Worm (Caenorhabditis elegans): ENCODE data around the gene srab-26.

Gene srab-26

ce11 chrV:9855920-9856852, 23.1 kb downstream of the srab-26 start:
- TF ChIP-seq aha-1 (tag) (peak; percentile 97), mes-2 (tag; optimal IDR thresholded peaks at IDR 0.05; ENCODE audit: poor library complexity, severe bottlenecking) (peak; percentile 55), tra-1 (GFP tag; IDR thresholded peaks at IDR 0.05) (no peak), spr-3 (GFP tag; optimal IDR thresholded peaks at IDR 0.05) (no peak), hmg-1.1 (GFP tag; IDR thresholded peaks at IDR 0.05) (peak; percentile 64), lin-38 (GFP tag; IDR thresholded peaks at IDR 0.05) (peak; percentile 68), arid-1 (GFP tag; conservative IDR thresholded peaks at IDR 0.05) (0 out of 2 replicates have a peak, but pooled peaks have one; percentile 34), mdt-29 (GFP tag; IDR thresholded peaks at IDR 0.05) (no peak), nhr-237 (tag; optimal IDR thresholded peaks at IDR 0.05) (no peak), ceh-28 (tag; optimal IDR thresholded peaks at IDR 0.05) (no peak), dve-1 (tag; optimal IDR thresholded peaks at IDR 0.05; ENCODE audit: insufficient read depth) (peak; percentile 13), cey-2 (tag; optimal IDR thresholded peaks at IDR 0.05; ENCODE audit: borderline replicate concordance, insufficient read depth) (no peak), ceh-44 (GFP tag; IDR thresholded peaks at IDR 0.05) (peak; percentile 41; the same call in 1 of the 2 replicates), F49E8.2 (tag; optimal IDR thresholded peaks at IDR 0.05; ENCODE audit: borderline replicate concordance) (no peak), ztf-11 (tag; optimal IDR thresholded peaks at IDR 0.05) (no peak), spr-1 (tag; optimal IDR thresholded peaks at IDR 0.05) (peak; percentile 21), lim-7 (GFP tag; IDR thresholded peaks at IDR 0.05) (no peak), nhr-28 (tag; optimal IDR thresholded peaks at IDR 0.05) (peak; percentile 45), unc-62 (GFP tag; optimal IDR thresholded peaks at IDR 0.05 in 1 of 2) (peak in 1 of 2 experiments; percentile 87), unc-62 (tag; optimal IDR thresholded peaks at IDR 0.05) (no peak), egl-27 (tag; optimal IDR thresholded peaks at IDR 0.05) (no peak), sdz-12 (GFP tag; optimal IDR thresholded peaks at IDR 0.05) (no peak), lsy-2 (tag; optimal IDR thresholded peaks at IDR 0.05) (peak in 1 of 2 experiments; percentile 5), dpl-1 (GFP tag; optimal IDR thresholded peaks at IDR 0.05) (peak; percentile 46), ztf-7 (tag; optimal IDR thresholded peaks at IDR 0.05) (no peak), mxl-3 (GFP tag; optimal IDR thresholded peaks at IDR 0.05) (peak; percentile 18), hlh-11 (tag; optimal IDR thresholded peaks at IDR 0.05) (peak; percentile 48), mdl-1 (tag; optimal IDR thresholded peaks at IDR 0.05) (peak in 1 of 2 experiments; percentile 24), zip-11 (GFP tag; IDR thresholded peaks at IDR 0.05) (no peak)

- TF ChIP-seq dpl-1 (GFP tag; optimal IDR thresholded peaks at IDR 0.05) (no peak), dmd-6 (GFP tag; IDR thresholded peaks at IDR 0.05) (no peak), lin-38 (GFP tag; IDR thresholded peaks at IDR 0.05) (no peak), ceh-28 (tag; optimal IDR thresholded peaks at IDR 0.05) (no peak), daf-12 (tag; optimal IDR thresholded peaks at IDR 0.05) (no peak), hlh-30 (tag; optimal IDR thresholded peaks at IDR 0.05; ENCODE audit: insufficient read depth) (peak; percentile 43), ceh-62 (tag; optimal IDR thresholded peaks at IDR 0.05) (no peak), sdz-12 (GFP tag; optimal IDR thresholded peaks at IDR 0.05) (no peak), lsy-2 (tag; optimal IDR thresholded peaks at IDR 0.05) (peak in 1 of 2 experiments; percentile 32), lin-39 (tag; optimal IDR thresholded peaks at IDR 0.05) (no peak)
Measured at ce11 chrV:9853801-9854200, 25.5 kb downstream of the srab-26 start.

- TF ChIP-seq ceh-20 (GFP tag; IDR thresholded peaks at IDR 0.05) (no peak), unc-62 (GFP tag; optimal IDR thresholded peaks at IDR 0.05 in 1 of 2) (peak in 1 of 2 experiments; percentile 92), unc-62 (tag; optimal IDR thresholded peaks at IDR 0.05) (no peak)
Measured at ce11 chrV:9848576-9848975, 30.7 kb downstream of the srab-26 start.
